Worm (Caenorhabditis elegans) whole organism, late embryonic: ENCODE results near the gene ZK1127.5.

Experiments used
- Y22D7AL.16 ChIP-seq: sonication (generic microtip); optimal IDR thresholded peaks from 2 replicates; lab custom pipeline; 2016; ENCODE audit warnings: missing genetic modification characterization, missing compliant biosample characterization
- ama-1 ChIP-seq: fragments of 150-350 bp; optimal IDR thresholded peaks from 2 replicates; lab custom pipeline; 2014
- ceh-31 ChIP-seq: sonication (generic microtip); optimal IDR thresholded peaks from 2 replicates; lab custom pipeline; 2016; ENCODE audit warnings: missing genetic modification characterization, missing compliant biosample characterization
- ets-4 ChIP-seq: sonication (generic microtip); optimal IDR thresholded peaks from 2 replicates; lab custom pipeline; 2016; ENCODE audit warnings: missing genetic modification characterization, missing compliant biosample characterization
- fkh-10 ChIP-seq: fragments of 150-350 bp; optimal IDR thresholded peaks from 2 replicates; lab custom pipeline; 2014; ENCODE audit warnings: missing biosample characterization, missing genetic modification reagents, missing genetic modification characterization
- mec-3 ChIP-seq: sonication (generic microtip); optimal IDR thresholded peaks from 2 replicates; lab custom pipeline; 2016; ENCODE audit warnings: borderline replicate concordance, missing genetic modification characterization, missing compliant biosample characterization
- nhr-11 ChIP-seq: fragments of 150-350 bp; optimal IDR thresholded peaks from 2 replicates; lab custom pipeline; 2014; ENCODE audit warnings: missing biosample characterization, missing genetic modification characterization
- odd-2 ChIP-seq: sonication (generic microtip); optimal IDR thresholded peaks from 2 replicates; lab custom pipeline; 2017; ENCODE audit warnings: antibody characterized with exemption, mild to moderate bottlenecking, missing genetic modification characterization, missing compliant biosample characterization
- pha-4 ChIP-seq: fragments of 150-350 bp; optimal IDR thresholded peaks from 2 replicates; lab custom pipeline; 2018; ENCODE audit warnings: missing biosample characterization, missing genetic modification reagents, missing genetic modification characterization
- pqm-1 ChIP-seq: sonication (generic microtip); optimal IDR thresholded peaks from 2 replicates; lab custom pipeline; 2016; ENCODE audit warnings: missing genetic modification characterization, missing compliant biosample characterization
- ref-2 ChIP-seq: sonication (generic microtip); optimal IDR thresholded peaks from 2 replicates; lab custom pipeline; 2016; ENCODE audit warnings: missing genetic modification characterization, missing compliant biosample characterization
- unc-42 ChIP-seq: sonication (generic microtip); optimal IDR thresholded peaks from 2 replicates; lab custom pipeline; 2016; ENCODE audit warnings: missing genotype, missing genetic modification characterization, missing compliant biosample characterization

ce11 chrII:7012592-7012991 lies 37.9 kb upstream of the ZK1127.5 start, which contains the start of gene sqv-7:
- no peak for TF ChIP-seq ets-4
- no peak for TF ChIP-seq ref-2 (tag; lab: Kevin White, UChicago)
- no peak for TF ChIP-seq fkh-10
- TF ChIP-seq ceh-31 (tag; lab: Kevin White, UChicago): no peak
- no peak for TF ChIP-seq pha-4
- no peak for TF ChIP-seq odd-2
- TF ChIP-seq Y22D7AL.16 (tag; lab: Kevin White, UChicago): no peak
- TF ChIP-seq mec-3 (tag; lab: Kevin White, UChicago): no peak
- TF ChIP-seq nhr-11 (tag; lab: Kevin White, UChicago): no peak
- no peak for TF ChIP-seq pqm-1 (tag; lab: Kevin White, UChicago)
- no peak for TF ChIP-seq unc-42 (tag; lab: Kevin White, UChicago)
- no peak for TF ChIP-seq ama-1 (lab: Kevin White, UChicago)
